Worm (Caenorhabditis elegans) whole organism, L4 larva: Measurements from ENCODE around the gene mecr-1.

ENCODE experiments used
- D1046.2 ChIP-seq: fragments of 200-800 bp; sonication (Bioruptor generic); IDR thresholded peaks from 2 replicates; pipeline ENCODE4 v1.3.6; 2022; ENCODE audit warnings: missing genetic modification characterization, missing compliant biosample characterization
- F10B5.3 ChIP-seq: sonication (generic microtip); optimal IDR thresholded peaks from 2 replicates; lab custom pipeline; 2016; ENCODE audit warnings: mild to moderate bottlenecking, missing genetic modification characterization, missing compliant biosample characterization
- F44E2.7 ChIP-seq: fragments of 200-800 bp; sonication (Bioruptor generic); IDR thresholded peaks from 2 replicates; pipeline ENCODE4 v2.1.2; 2022; ENCODE audit warnings: missing genetic modification characterization, missing compliant biosample characterization
- Y48G9A.11 ChIP-seq: fragments of 200-800 bp; sonication (Bioruptor generic); IDR thresholded peaks from 2 replicates; pipeline ENCODE4 v1.3.6; 2022; ENCODE audit warnings: missing genetic modification reagents, missing genetic modification characterization, missing compliant biosample characterization
- Y75B8A.6 ChIP-seq: fragments of 200-800 bp; sonication (Bioruptor generic); IDR thresholded peaks from 2 replicates; pipeline ENCODE4 v1.3.6; 2022; ENCODE audit warnings: missing genetic modification reagents, missing genetic modification characterization, missing compliant biosample characterization
- ZK337.2 ChIP-seq: fragments of 200-800 bp; sonication (Bioruptor generic); IDR thresholded peaks from 2 replicates; pipeline ENCODE4 v1.3.6; 2022; ENCODE audit warnings: missing genetic modification reagents, missing genetic modification characterization, missing compliant biosample characterization
- aha-1 ChIP-seq: fragments of 150-350 bp; peaks from one replicate; lab custom pipeline; 2014; ENCODE audit warnings: missing biosample characterization, missing genetic modification characterization
- arid-1 ChIP-seq: fragments of 200-800 bp; sonication (Bioruptor generic); conservative IDR thresholded peaks from 2 replicates; pipeline ENCODE4 v1.3.6; 2022; ENCODE audit warnings: missing genetic modification reagents, missing genetic modification characterization, missing compliant biosample characterization
- ceh-20 ChIP-seq: fragments of 200-800 bp; sonication (Bioruptor generic); IDR thresholded peaks from 2 replicates; pipeline ENCODE4 v1.3.6; 2022; ENCODE audit warnings: missing genetic modification reagents, missing genetic modification characterization, missing compliant biosample characterization
- ceh-28 ChIP-seq: fragments of 150-350 bp; optimal IDR thresholded peaks from 2 replicates; lab custom pipeline; 2014; ENCODE audit warnings: missing biosample characterization, missing genetic modification reagents, missing genetic modification characterization
- ceh-32 ChIP-seq: sonication (generic microtip); optimal IDR thresholded peaks from 2 replicates; lab custom pipeline; 2016; ENCODE audit warnings: mild to moderate bottlenecking, missing genetic modification characterization, missing compliant biosample characterization; ENCODE audit not compliant: poor library complexity
- ceh-44 ChIP-seq: fragments of 200-800 bp; sonication (Bioruptor generic); IDR thresholded peaks from 2 replicates; pipeline ENCODE4 v1.3.6; 2022; ENCODE audit warnings: missing genetic modification reagents, missing genetic modification characterization, missing compliant biosample characterization
- ceh-62 ChIP-seq: sonication (generic microtip); optimal IDR thresholded peaks from 2 replicates; lab custom pipeline; 2017; ENCODE audit warnings: missing biosample characterization, missing genetic modification characterization
- ceh-82 ChIP-seq: sonication (generic microtip); optimal IDR thresholded peaks from 2 replicates; lab custom pipeline; 2017; ENCODE audit warnings: missing biosample characterization, missing genetic modification characterization
- daf-12 ChIP-seq: fragments of 150-350 bp; optimal IDR thresholded peaks from 2 replicates; lab custom pipeline; 2014; ENCODE audit warnings: missing biosample characterization, missing genetic modification reagents, missing genetic modification characterization
- daf-16 ChIP-seq, 3 experiments: sonication (generic microtip); optimal IDR thresholded peaks; 2 replicates each; lab custom pipeline; 2016 to 2017; ENCODE audit warnings: missing genetic modification characterization in 3 of 3, missing genetic modification reagents in 3 of 3, mild to moderate bottlenecking in 2 of 3, missing compliant biosample characterization in 2 of 3, missing biosample characterization in 1 of 3, moderate library complexity in 1 of 3
- dmd-6 ChIP-seq: fragments of 200-800 bp; sonication (Bioruptor generic); IDR thresholded peaks from 2 replicates; pipeline ENCODE4 v1.3.6; 2022; ENCODE audit warnings: missing genetic modification reagents, missing genetic modification characterization, missing compliant biosample characterization
- dmd-8 ChIP-seq: fragments of 200-800 bp; sonication (Bioruptor generic); IDR thresholded peaks from 2 replicates; pipeline ENCODE4 v1.3.6; 2022; ENCODE audit warnings: missing genetic modification characterization, missing compliant biosample characterization
- dpl-1 ChIP-seq: fragments of 150-350 bp; optimal IDR thresholded peaks from 2 replicates; lab custom pipeline; 2014; ENCODE audit warnings: missing biosample characterization, missing genetic modification reagents, missing genetic modification characterization
- duxl-1 ChIP-seq: sonication (generic microtip); optimal IDR thresholded peaks from 2 replicates; lab custom pipeline; 2016; ENCODE audit warnings: mild to moderate bottlenecking, missing genetic modification characterization, moderate library complexity, missing compliant biosample characterization; ENCODE audit not compliant: poor library complexity
- dve-1 ChIP-seq: sonication (generic microtip); optimal IDR thresholded peaks from 2 replicates; lab custom pipeline; 2017; ENCODE audit warnings: antibody characterized with exemption, mild to moderate bottlenecking, missing genetic modification characterization, missing compliant biosample characterization; ENCODE audit not compliant: insufficient read depth
- fos-1 ChIP-seq: fragments of 150-350 bp; optimal IDR thresholded peaks from 2 replicates; lab custom pipeline; 2014; ENCODE audit warnings: missing biosample characterization, missing genetic modification characterization
- gei-8 ChIP-seq: fragments of 200-800 bp; sonication (Bioruptor generic); optimal IDR thresholded peaks from 2 replicates; lab custom pipeline; 2018; ENCODE audit warnings: mild to moderate bottlenecking, missing genetic modification characterization, missing compliant biosample characterization
- hlh-30 ChIP-seq: sonication (generic microtip); optimal IDR thresholded peaks from 2 replicates; lab custom pipeline; 2017; ENCODE audit warnings: antibody characterized with exemption, mild to moderate bottlenecking, missing genetic modification characterization, missing compliant biosample characterization; ENCODE audit not compliant: insufficient read depth
- hmg-1.1 ChIP-seq: fragments of 200-800 bp; sonication (Bioruptor generic); IDR thresholded peaks from 2 replicates; pipeline ENCODE4 v1.3.6; 2022; ENCODE audit warnings: missing genetic modification reagents, missing genetic modification characterization, missing compliant biosample characterization
- lim-7 ChIP-seq: fragments of 200-800 bp; sonication (Bioruptor generic); IDR thresholded peaks from 2 replicates; pipeline ENCODE4 v1.3.6; 2022; ENCODE audit warnings: missing genetic modification characterization, missing compliant biosample characterization
- lin-39 ChIP-seq: fragments of 150-350 bp; optimal IDR thresholded peaks from 2 replicates; lab custom pipeline; 2014; ENCODE audit warnings: missing biosample characterization, missing genetic modification reagents, missing genetic modification characterization
- lsy-2 ChIP-seq, 2 experiments: fragments of 150-350 bp in 1 of 2; sonication (generic microtip) in 1 of 2; optimal IDR thresholded peaks; 2 replicates each; lab custom pipeline; 2014 to 2017; ENCODE audit warnings: missing biosample characterization in 2 of 2, missing genetic modification characterization in 2 of 2
- mdl-1 ChIP-seq, 2 experiments: fragments of 150-350 bp in 1 of 2; sonication (generic microtip) in 1 of 2; optimal IDR thresholded peaks; 2 replicates each; lab custom pipeline; 2014 to 2017; ENCODE audit warnings: missing biosample characterization in 2 of 2, missing genetic modification characterization in 2 of 2
- mep-1 ChIP-seq: fragments of 150-350 bp; sonication (generic microtip); optimal IDR thresholded peaks from 3 replicates; lab custom pipeline; 2014; ENCODE audit warnings: missing biosample characterization, missing genetic modification characterization
- mxl-2 ChIP-seq: fragments of 200-800 bp; sonication (Bioruptor generic); conservative IDR thresholded peaks from 2 replicates; pipeline ENCODE4 v1.3.6; 2022; ENCODE audit warnings: missing genetic modification reagents, missing genetic modification characterization, missing compliant biosample characterization
- mxl-3 ChIP-seq: fragments of 200-800 bp; sonication (Bioruptor generic); optimal IDR thresholded peaks from 2 replicates; lab custom pipeline; 2018; ENCODE audit warnings: mild to moderate bottlenecking, missing genetic modification characterization, missing compliant biosample characterization
- nhr-102 ChIP-seq: sonication (generic microtip); optimal IDR thresholded peaks from 2 replicates; lab custom pipeline; 2016; ENCODE audit warnings: mild to moderate bottlenecking, missing genetic modification characterization, moderate library complexity, missing compliant biosample characterization
- nhr-11 ChIP-seq: fragments of 150-350 bp; optimal IDR thresholded peaks from 2 replicates; lab custom pipeline; 2014; ENCODE audit warnings: missing biosample characterization, missing genetic modification characterization
- nhr-111 ChIP-seq: fragments of 200-800 bp; sonication (Bioruptor generic); optimal IDR thresholded peaks from 2 replicates; lab custom pipeline; 2018; ENCODE audit warnings: mild to moderate bottlenecking, missing genetic modification characterization, missing compliant biosample characterization
- nhr-25 ChIP-seq: sonication (generic microtip); optimal IDR thresholded peaks from 2 replicates; lab custom pipeline; 2017; ENCODE audit warnings: missing genetic modification characterization, mild to moderate bottlenecking, missing compliant biosample characterization, antibody characterized with exemption, moderate library complexity, borderline replicate concordance; ENCODE audit not compliant: insufficient read depth
- nhr-41 ChIP-seq: fragments of 200-800 bp; sonication (Bioruptor generic); IDR thresholded peaks from 2 replicates; pipeline ENCODE4 v1.3.6; 2022; ENCODE audit warnings: missing genetic modification reagents, missing genetic modification characterization, missing compliant biosample characterization
- nhr-42 ChIP-seq: fragments of 200-800 bp; sonication (Bioruptor generic); IDR thresholded peaks from 2 replicates; pipeline ENCODE4 v1.3.6; 2022; ENCODE audit warnings: missing genetic modification characterization, missing compliant biosample characterization
- nhr-6 ChIP-seq: fragments of 150-350 bp; optimal IDR thresholded peaks from 2 replicates; lab custom pipeline; 2014; ENCODE audit warnings: missing biosample characterization, missing genetic modification characterization
- nhr-77 ChIP-seq: fragments of 150-350 bp; optimal IDR thresholded peaks from 2 replicates; lab custom pipeline; 2014; ENCODE audit warnings: missing biosample characterization, missing genetic modification characterization
- pqm-1 ChIP-seq: sonication (generic microtip); optimal IDR thresholded peaks from 2 replicates; lab custom pipeline; 2017; ENCODE audit warnings: missing biosample characterization, missing genetic modification characterization
- rbr-2 ChIP-seq: sonication (generic microtip); optimal IDR thresholded peaks from 2 replicates; lab custom pipeline; 2016; ENCODE audit warnings: missing genotype, missing genetic modification characterization, missing compliant biosample characterization
- set-16 ChIP-seq: fragments of 200-800 bp; sonication (Bioruptor generic); IDR thresholded peaks from 2 replicates; pipeline ENCODE4 v1.3.6; 2022; ENCODE audit warnings: missing genetic modification reagents, missing genetic modification characterization, missing compliant biosample characterization
- skn-1 ChIP-seq: fragments of 150-350 bp; optimal IDR thresholded peaks from 2 replicates; lab custom pipeline; 2014; ENCODE audit warnings: missing biosample characterization, missing genetic modification characterization
- spr-1 ChIP-seq: sonication (generic microtip); optimal IDR thresholded peaks from 2 replicates; lab custom pipeline; 2016; ENCODE audit warnings: mild to moderate bottlenecking, missing genetic modification characterization, missing compliant biosample characterization
- unc-62 ChIP-seq, 3 experiments: fragments of 150-350 bp in 1 of 3; sonication (generic microtip); optimal IDR thresholded peaks in 2 of 3; peaks in 1 of 3; 1 replicate in 1 of 3; 2 replicates in 2 of 3; lab custom pipeline; 2014 to 2017; ENCODE audit warnings: missing biosample characterization in 3 of 3, missing genetic modification characterization in 3 of 3, missing genetic modification reagents in 3 of 3, missing genotype in 1 of 3
- vab-7 ChIP-seq: fragments of 200-800 bp; sonication (Bioruptor generic); IDR thresholded peaks from 2 replicates; pipeline ENCODE4 v1.3.6; 2022; ENCODE audit warnings: missing genetic modification reagents, missing genetic modification characterization, missing compliant biosample characterization
- zag-1 ChIP-seq: fragments of 150-350 bp; optimal IDR thresholded peaks from 2 replicates; lab custom pipeline; 2014; ENCODE audit warnings: missing biosample characterization, missing genetic modification characterization
- zfp-2 ChIP-seq: sonication (generic microtip); optimal IDR thresholded peaks from 2 replicates; lab custom pipeline; 2016; ENCODE audit warnings: mild to moderate bottlenecking, missing genetic modification characterization, missing compliant biosample characterization
- ztf-7 ChIP-seq: fragments of 150-350 bp; optimal IDR thresholded peaks from 2 replicates; lab custom pipeline; 2014; ENCODE audit warnings: missing biosample characterization, missing genetic modification characterization

The mecr-1 gene

DNA sequence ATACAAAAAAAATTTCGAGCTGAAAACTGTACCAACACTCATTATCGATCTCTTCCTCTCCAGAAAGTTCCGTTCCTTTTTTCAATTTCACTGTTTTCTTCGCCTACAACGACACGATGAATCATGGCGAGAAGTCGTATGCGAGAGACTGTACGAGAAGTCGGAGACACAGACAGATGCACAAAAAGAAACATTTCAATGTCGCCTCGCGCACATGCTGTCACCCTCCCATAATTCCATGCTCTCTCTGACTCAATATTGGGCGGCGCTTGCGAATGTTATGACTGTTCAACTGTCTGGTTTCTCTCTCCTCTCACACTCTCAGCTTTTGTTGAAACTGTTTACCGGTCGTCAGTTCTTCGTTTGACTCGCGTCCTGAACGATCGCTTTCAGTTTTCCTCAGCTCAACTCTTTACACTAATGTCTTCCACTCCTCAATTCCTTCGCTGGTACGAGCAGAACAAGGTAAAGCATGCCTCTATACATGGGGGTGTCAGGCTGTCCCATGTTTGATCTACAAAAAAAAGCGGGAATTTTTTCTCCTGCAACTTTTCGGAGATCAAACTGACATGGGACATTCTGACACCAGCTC lies 9.7 kb upstream of the mecr-1 start (continued):
- no peak for TF ChIP-seq F44E2.7
- TF ChIP-seq ceh-28 (tag; lab: Kevin White, UChicago), result no peak
- no peak for TF ChIP-seq mxl-2 (GFP tag; lab: Robert Waterston, UW)
- no peak for TF ChIP-seq nhr-102 (tag; lab: Kevin White, UChicago)
- no peak for TF ChIP-seq nhr-42
- TF ChIP-seq spr-1, result no peak
- no peak for TF ChIP-seq ZK337.2 (GFP tag; lab: Robert Waterston, UW)
- TF ChIP-seq set-16, result no peak
- TF ChIP-seq vab-7, result no peak
- TF ChIP-seq nhr-11 (tag; lab: Kevin White, UChicago), result no peak
- no peak for TF ChIP-seq gei-8
- no peak for TF ChIP-seq dmd-6 (GFP tag; lab: Robert Waterston, UW)
- no peak for TF ChIP-seq Y75B8A.6 (GFP tag; lab: Robert Waterston, UW)
- TF ChIP-seq mep-1 (tag; lab: Kevin White, UChicago), result peak; percentile 64
- no peak for TF ChIP-seq lin-39
- peak in 1 of 2 experiments; percentile 86 for TF ChIP-seq unc-62 (GFP tag; optimal IDR thresholded peaks at IDR 0.05 in 1 of 2; lab: Kevin White, UChicago)
- TF ChIP-seq unc-62 (tag; optimal IDR thresholded peaks at IDR 0.05; lab: Kevin White, UChicago), result no peak
- no peak for TF ChIP-seq D1046.2
- no peak for TF ChIP-seq nhr-41
- no peak for TF ChIP-seq F10B5.3 (tag; lab: Kevin White, UChicago)
- no peak for TF ChIP-seq mxl-3 (GFP tag; lab: Kevin White, UChicago)
- TF ChIP-seq nhr-111 (GFP tag; lab: Kevin White, UChicago), result no peak
- TF ChIP-seq fos-1 (tag; lab: Kevin White, UChicago), result no peak
- TF ChIP-seq nhr-6 (tag; lab: Kevin White, UChicago), result peak; percentile 63
- TF ChIP-seq zag-1 (tag; lab: Kevin White, UChicago), result no peak
- TF ChIP-seq ceh-44 (GFP tag; lab: Robert Waterston, UW), result no peak
- no peak for TF ChIP-seq zfp-2 (tag; lab: Kevin White, UChicago)
- no peak for TF ChIP-seq daf-12 (tag; lab: Kevin White, UChicago)
- no peak for TF ChIP-seq lim-7
- no peak for TF ChIP-seq nhr-77 (tag; lab: Kevin White, UChicago)
- TF ChIP-seq ztf-7 (tag; lab: Kevin White, UChicago), result no peak
- TF ChIP-seq lsy-2 (tag; optimal IDR thresholded peaks at IDR 0.05; lab: Kevin White, UChicago), result peak in 1 of 2 experiments; percentile 56
- no peak for TF ChIP-seq ceh-82 (tag; lab: Kevin White, UChicago)
- TF ChIP-seq nhr-25 (tag; lab: Kevin White, UChicago), result no peak
- peak in 1 of 2 experiments; percentile 64 for TF ChIP-seq mdl-1 (tag; optimal IDR thresholded peaks at IDR 0.05; lab: Kevin White, UChicago)
- peak; percentile 14 for TF ChIP-seq dve-1 (tag; lab: Kevin White, UChicago)
- no peak for TF ChIP-seq Y48G9A.11
- no peak for TF ChIP-seq ceh-62 (tag; lab: Kevin White, UChicago)
- TF ChIP-seq arid-1 (GFP tag; lab: Robert Waterston, UW), result no peak
- no peak for TF ChIP-seq ceh-20
- no peak for TF ChIP-seq dmd-8 (GFP tag; lab: Robert Waterston, UW)
- TF ChIP-seq dpl-1, result no peak
- TF ChIP-seq rbr-2, result peak; percentile 9
- TF ChIP-seq pqm-1 (tag; lab: Kevin White, UChicago), result no peak
- no peak for TF ChIP-seq ceh-32 (tag; lab: Kevin White, UChicago)
- TF ChIP-seq aha-1 (tag; lab: Kevin White, UChicago), result peak; percentile 75
- no peak for TF ChIP-seq daf-16 (GFP tag; optimal IDR thresholded peaks at IDR 0.05; lab: Kevin White, UChicago)
- TF ChIP-seq daf-16 (tag; optimal IDR thresholded peaks at IDR 0.05; lab: Kevin White, UChicago), result no peak
- TF ChIP-seq hmg-1.1 (GFP tag; lab: Robert Waterston, UW), result 0 out of 2 replicates have a peak, but pooled peaks have one; percentile 45
- peak; percentile 24 for TF ChIP-seq hlh-30 (tag; lab: Kevin White, UChicago)
- TF ChIP-seq duxl-1 (tag; lab: Kevin White, UChicago), result no peak
- TF ChIP-seq skn-1, result no peak
